Worm (Caenorhabditis elegans) whole organism, early embryonic: Measurements from ENCODE around the gene K08E4.3.

ENCODE experiments used
- B0310.2 ChIP-seq: sonication (generic microtip); optimal IDR thresholded peaks from 2 replicates; lab custom pipeline; 2016; ENCODE audit warnings: mild to moderate bottlenecking, missing genetic modification characterization, missing compliant biosample characterization
- F13C5.2 ChIP-seq: sonication (generic microtip); optimal IDR thresholded peaks from 2 replicates; lab custom pipeline; 2017; ENCODE audit warnings: mild to moderate bottlenecking, missing genetic modification characterization, inconsistent platforms, missing compliant biosample characterization
- aly-1 ChIP-seq: sonication (generic microtip); optimal IDR thresholded peaks from 2 replicates; lab custom pipeline; 2016; ENCODE audit warnings: missing genetic modification characterization, missing compliant biosample characterization
- ama-1 ChIP-seq: fragments of 150-350 bp; optimal IDR thresholded peaks from 2 replicates; lab custom pipeline; 2014
- ceh-13 ChIP-seq: fragments of 200-800 bp; sonication (Bioruptor generic); optimal IDR thresholded peaks from 2 replicates; lab custom pipeline; 2018; ENCODE audit warnings: mild to moderate bottlenecking, missing genetic modification characterization, missing compliant biosample characterization
- ceh-36 ChIP-seq: sonication (generic microtip); optimal IDR thresholded peaks from 2 replicates; lab custom pipeline; 2016; ENCODE audit warnings: missing genetic modification characterization, inconsistent platforms, missing compliant biosample characterization
- ets-7 ChIP-seq: sonication (generic microtip); optimal IDR thresholded peaks from 2 replicates; lab custom pipeline; 2016; ENCODE audit warnings: missing genotype, missing genetic modification characterization, missing compliant biosample characterization
- flt-1 ChIP-seq: fragments of 200-800 bp; sonication (Bioruptor generic); IDR thresholded peaks from 2 replicates; pipeline ENCODE4 v1.3.6; 2022; ENCODE audit warnings: missing genetic modification characterization, missing compliant biosample characterization
- hmbx-1 ChIP-seq: sonication (generic microtip); optimal IDR thresholded peaks from 2 replicates; lab custom pipeline; 2016; ENCODE audit warnings: mild to moderate bottlenecking, missing genetic modification characterization, missing compliant biosample characterization
- hmg-4 ChIP-seq: fragments of 200-800 bp; sonication (Bioruptor generic); optimal IDR thresholded peaks from 2 replicates; lab custom pipeline; 2018; ENCODE audit warnings: mild to moderate bottlenecking, missing genetic modification characterization, missing compliant biosample characterization
- hnd-1 ChIP-seq: sonication (generic microtip); optimal IDR thresholded peaks from 2 replicates; lab custom pipeline; 2016; ENCODE audit warnings: missing genetic modification characterization, missing compliant biosample characterization
- pes-1 ChIP-seq: fragments of 200-800 bp; sonication (Bioruptor generic); IDR thresholded peaks from 2 replicates; pipeline ENCODE4 v1.3.6; 2022; ENCODE audit warnings: missing genetic modification reagents, missing genetic modification characterization, missing compliant biosample characterization
- scrt-1 ChIP-seq: fragments of 200-800 bp; sonication (Bioruptor generic); IDR thresholded peaks from 2 replicates; pipeline ENCODE4 v1.3.6; 2022; ENCODE audit warnings: missing genetic modification characterization, missing compliant biosample characterization
- sea-1 ChIP-seq: fragments of 200-800 bp; sonication (Bioruptor generic); conservative IDR thresholded peaks from 2 replicates; pipeline ENCODE4 v1.3.6; 2022; ENCODE audit warnings: missing genetic modification characterization, missing compliant biosample characterization
- tbx-11 ChIP-seq: fragments of 200-800 bp; sonication (Bioruptor generic); IDR thresholded peaks from 2 replicates; pipeline ENCODE4 v1.3.6; 2022; ENCODE audit warnings: missing genetic modification characterization, missing compliant biosample characterization
- tbx-37 ChIP-seq: fragments of 200-800 bp; sonication (Bioruptor generic); conservative IDR thresholded peaks from 2 replicates; pipeline ENCODE4 v1.3.6; 2022; ENCODE audit warnings: missing genetic modification reagents, missing genetic modification characterization, missing compliant biosample characterization
- tra-4 ChIP-seq: sonication (generic microtip); optimal IDR thresholded peaks from 2 replicates; lab custom pipeline; 2017; ENCODE audit warnings: missing genetic modification characterization, missing compliant biosample characterization

The K08E4.3 gene

ce11 chrIV:12068590-12068989 is 11.0 kb downstream of the K08E4.3 start, which contains the start of gene bath-37:
TSS of gene bath-37 (plus strand) at chrIV:12068890.
- TF ChIP-seq ceh-13 (GFP tag; lab: Kevin White, UChicago) (no peak), scrt-1 (GFP tag; lab: Robert Waterston, UW) (no peak), tbx-11 (GFP tag; lab: Robert Waterston, UW) (no peak), tra-4 (tag; lab: Kevin White, UChicago) (no peak), hmg-4 (GFP tag; lab: Kevin White, UChicago) (no peak), F13C5.2 (tag; lab: Kevin White, UChicago) (no peak), hnd-1 (no peak), flt-1 (no peak), pes-1 (GFP tag; lab: Robert Waterston, UW) (no peak), B0310.2 (no peak), ceh-36 (no peak), hmbx-1 (tag; lab: Kevin White, UChicago) (no peak), tbx-37 (GFP tag; lab: Robert Waterston, UW) (no peak), ets-7 (tag; lab: Kevin White, UChicago) (no peak), aly-1 (tag; lab: Kevin White, UChicago) (no peak), ama-1 (no peak), sea-1 (GFP tag; lab: Robert Waterston, UW) (no peak)

DNA sequence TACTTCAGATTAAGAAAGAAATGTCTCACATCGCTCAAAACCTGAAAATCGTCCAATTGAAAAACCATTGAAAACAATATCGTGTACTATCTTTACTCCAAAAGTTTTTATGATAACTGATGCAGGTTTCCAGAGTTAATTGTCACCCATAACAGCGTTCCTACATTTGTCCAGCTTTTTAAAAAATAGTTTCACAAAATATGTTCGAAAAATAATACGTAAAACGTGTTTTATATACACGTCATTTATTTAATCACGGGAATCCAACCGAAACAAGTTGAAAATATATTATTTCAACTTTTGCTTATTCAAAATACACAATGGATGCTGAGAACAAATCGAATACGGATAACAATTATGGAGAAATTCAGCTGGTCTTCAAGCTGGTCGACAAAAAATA is 18.0 kb downstream of the K08E4.3 start, which contains the start of gene K08E4.7:
Gene K08E4.7, plus strand, starts transcription at position 301 of the 400 bp plus-strand sequence.
- TF ChIP-seq pes-1 (GFP tag; lab: Robert Waterston, UW) (no peak), tbx-37 (GFP tag; lab: Robert Waterston, UW) (no peak), ama-1 (no peak), flt-1 (no peak), tra-4 (tag; lab: Kevin White, UChicago) (no peak), aly-1 (tag; lab: Kevin White, UChicago) (no peak), ets-7 (tag; lab: Kevin White, UChicago) (no peak), F13C5.2 (tag; lab: Kevin White, UChicago) (no peak), ceh-13 (GFP tag; lab: Kevin White, UChicago) (no peak), hnd-1 (no peak), ceh-36 (no peak), sea-1 (GFP tag; lab: Robert Waterston, UW) (no peak), B0310.2 (no peak), hmbx-1 (tag; lab: Kevin White, UChicago) (no peak)

- TF ChIP-seq scrt-1 (GFP tag; lab: Robert Waterston, UW) (no peak), hnd-1 (no peak), hmg-4 (GFP tag; lab: Kevin White, UChicago) (no peak)
Observed at ce11 chrIV:12078112-12078812, 20.7 kb downstream of the K08E4.3 start, which contains the start of gene tmed-1. TSS of gene tmed-1 (minus strand) at chrIV:12078162.

DNA sequence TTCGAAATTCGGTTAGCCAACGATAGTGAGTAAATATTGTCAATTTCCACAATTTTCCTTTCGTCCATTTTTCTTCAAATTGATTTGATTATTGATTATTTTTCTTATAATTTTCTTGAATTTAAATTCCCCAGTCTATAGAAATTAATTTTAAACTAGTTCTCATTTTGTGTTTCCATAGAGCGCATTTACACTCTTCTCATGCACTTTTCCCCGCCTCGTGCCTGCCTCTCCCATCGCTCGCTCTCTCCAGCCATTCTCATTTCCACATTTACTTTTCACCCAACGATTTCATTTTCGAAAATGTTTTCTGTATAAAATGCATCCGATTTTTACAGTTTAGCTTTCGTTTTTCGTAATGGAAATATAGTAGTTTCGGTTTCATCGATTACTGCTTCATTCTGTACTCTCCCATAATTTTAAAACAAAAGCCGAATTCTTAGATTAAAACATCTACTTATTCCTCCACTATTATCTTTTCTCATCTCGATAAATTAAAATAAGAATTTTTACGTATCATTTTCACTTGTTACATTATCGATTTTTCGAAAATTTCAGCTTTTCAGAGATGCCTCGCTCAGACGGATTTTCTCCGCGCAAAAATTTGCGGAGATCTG is 21.5 kb downstream of the K08E4.3 start, which contains the start of gene lex-1:
Gene lex-1, plus strand, starts transcription at position 567 of the 617 bp plus-strand sequence.
- TF ChIP-seq B0310.2 (no peak), tra-4 (tag; lab: Kevin White, UChicago) (no peak), pes-1 (GFP tag; lab: Robert Waterston, UW) (no peak)

DNA sequence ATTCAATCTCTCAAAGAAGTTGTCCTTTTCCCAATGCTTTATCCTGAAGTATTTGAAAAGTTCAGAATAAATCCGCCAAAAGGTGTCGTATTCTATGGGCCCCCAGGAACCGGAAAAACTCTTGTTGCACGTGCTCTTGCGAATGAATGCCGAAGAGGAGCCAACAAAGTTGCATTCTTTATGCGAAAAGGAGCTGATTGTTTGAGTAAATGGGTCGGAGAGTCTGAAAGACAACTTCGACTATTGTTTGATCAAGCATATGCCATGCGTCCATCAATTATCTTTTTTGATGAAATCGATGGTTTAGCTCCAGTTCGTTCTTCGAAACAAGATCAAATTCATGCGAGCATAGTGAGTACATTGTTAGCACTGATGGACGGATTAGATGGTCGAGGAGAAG is 23.3 kb downstream of the K08E4.3 start:
- TF ChIP-seq tbx-37 (GFP tag; lab: Robert Waterston, UW) (no peak), aly-1 (tag; lab: Kevin White, UChicago) (no peak), ceh-36 (no peak), B0310.2 (no peak), ets-7 (tag; lab: Kevin White, UChicago) (no peak), hmbx-1 (tag; lab: Kevin White, UChicago) (no peak), sea-1 (GFP tag; lab: Robert Waterston, UW) (no peak), pes-1 (GFP tag; lab: Robert Waterston, UW) (no peak), ceh-13 (GFP tag; lab: Kevin White, UChicago) (no peak), ama-1 (no peak), flt-1 (no peak), tra-4 (tag; lab: Kevin White, UChicago) (no peak), F13C5.2 (tag; lab: Kevin White, UChicago) (no peak), hmg-4 (GFP tag; lab: Kevin White, UChicago) (no peak), tbx-11 (GFP tag; lab: Robert Waterston, UW) (no peak), scrt-1 (GFP tag; lab: Robert Waterston, UW) (no peak), hnd-1 (no peak)

DNA sequence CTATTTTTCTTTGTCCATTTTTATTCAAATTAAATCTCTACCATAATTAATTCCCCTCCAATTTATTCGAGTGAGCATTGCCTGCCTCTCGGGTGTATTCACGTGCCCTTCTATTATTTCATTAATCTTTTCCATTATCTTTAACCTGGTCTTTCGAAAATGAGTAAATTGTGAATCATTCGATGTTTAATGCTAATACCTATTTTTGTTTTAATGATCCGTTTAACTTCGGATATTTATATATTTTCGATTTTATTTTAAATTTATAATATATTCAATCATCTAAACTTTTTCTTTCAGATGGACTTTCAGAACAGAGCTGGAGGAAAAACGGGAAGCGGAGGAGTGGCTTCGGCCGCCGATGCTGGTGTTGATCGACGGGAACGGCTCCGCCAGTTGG is 26.6 kb downstream of the K08E4.3 start, which contains the start of gene repo-1:
Gene repo-1, plus strand, starts transcription at position 301 of the 400 bp plus-strand sequence.
- TF ChIP-seq hmg-4 (GFP tag; lab: Kevin White, UChicago), result no peak
- TF ChIP-seq scrt-1 (GFP tag; lab: Robert Waterston, UW), result 0 out of 2 replicates have a peak, but pooled peaks have one; percentile 23
- no peak for TF ChIP-seq ceh-13 (GFP tag; lab: Kevin White, UChicago)

DNA sequence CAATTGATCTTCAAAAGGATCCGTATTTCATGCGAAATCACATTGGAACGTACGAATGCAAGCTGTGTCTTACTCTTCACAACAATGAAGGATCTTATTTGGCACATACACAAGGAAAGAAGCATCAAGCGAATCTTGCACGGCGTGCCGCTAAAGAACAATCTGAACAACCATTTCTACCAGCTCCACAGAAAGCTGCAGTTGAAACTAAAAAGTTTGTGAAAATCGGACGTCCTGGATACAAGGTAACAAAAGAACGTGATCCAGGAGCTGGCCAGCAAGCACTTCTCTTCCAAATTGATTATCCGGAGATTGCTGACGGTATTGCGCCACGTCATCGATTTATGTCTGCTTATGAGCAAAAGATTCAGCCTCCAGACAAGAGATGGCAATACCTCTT is 27.0 kb downstream of the K08E4.3 start:
- TF ChIP-seq tra-4 (tag; lab: Kevin White, UChicago) (no peak), ama-1 (peak; percentile 5), tbx-11 (GFP tag; lab: Robert Waterston, UW) (no peak), B0310.2 (no peak), aly-1 (tag; lab: Kevin White, UChicago) (no peak)
